Worm (Caenorhabditis elegans) whole organism, midembryonic: ENCODE data around the gene srg-28.

Experiments used
- T22C8.4 ChIP-seq: fragments of 200-800 bp; sonication (Bioruptor generic); IDR thresholded peaks from 2 replicates; pipeline ENCODE4 v1.3.6; 2022; ENCODE audit warnings: missing genetic modification characterization, missing compliant biosample characterization
- flt-1 ChIP-seq: fragments of 200-800 bp; sonication (Bioruptor generic); IDR thresholded peaks from 2 replicates; pipeline ENCODE4 v1.3.6; 2022; ENCODE audit warnings: missing genetic modification characterization, missing compliant biosample characterization
- tab-1 ChIP-seq: fragments of 200-800 bp; sonication (Bioruptor generic); IDR thresholded peaks from 2 replicates; pipeline ENCODE4 v1.3.6; 2022; ENCODE audit warnings: missing genetic modification characterization, missing compliant biosample characterization

- TF ChIP-seq T22C8.4 (GFP tag; lab: Robert Waterston, UW) (no peak), flt-1 (GFP tag; lab: Robert Waterston, UW) (no peak), tab-1 (GFP tag; lab: Robert Waterston, UW) (no peak)
These were observed 11.9 kb upstream of the srg-28 start for ce11 chrV:5322815-5323214.
